Worm (Caenorhabditis elegans): ENCODE results near the gene B0238.12.

- TF ChIP-seq gei-17 (GFP tag; optimal IDR thresholded peaks at IDR 0.05) (no peak), hrde-1 (tag; optimal IDR thresholded peaks at IDR 0.05; ENCODE audit: borderline replicate concordance) (no peak), rec-8 (tag; optimal IDR thresholded peaks at IDR 0.05) (no peak), Y53G8AR.9 (GFP tag; conservative IDR thresholded peaks at IDR 0.05) (no peak), snpc-4 (GFP tag; optimal IDR thresholded peaks at IDR 0.05) (no peak), snpc-4 (tag; optimal IDR thresholded peaks at IDR 0.05) (no peak)
Observed at ce11 chrV:5265581-5265980, at the start of gene B0238.12, which contains the start of gene srt-69.
